Fruit fly (Drosophila melanogaster) whole organism, wandering third instar larva: ENCODE measurements around the gene CG42869.

Experiments
- Abd-B ChIP-seq: fragments of >200 bp; optimal IDR thresholded peaks from 2 replicates; lab custom pipeline; 2017; ENCODE audit warnings: missing biosample characterization, missing genetic modification characterization
- CG32264 ChIP-seq: fragments of 200-800 bp; sonication (Bioruptor generic); optimal IDR thresholded peaks from 2 replicates; lab custom pipeline; 2016; ENCODE audit warnings: missing biosample characterization, missing genetic modification characterization
- CG9705 ChIP-seq: fragments of 200-800 bp; sonication (Bioruptor generic); optimal IDR thresholded peaks from 2 replicates; lab custom pipeline; 2018; ENCODE audit warnings: missing biosample characterization, mild to moderate bottlenecking, missing genetic modification characterization
- Hr78 ChIP-seq: fragments of >200 bp; optimal IDR thresholded peaks from 2 replicates; lab custom pipeline; 2017; ENCODE audit warnings: missing biosample characterization, missing genetic modification characterization
- Jra ChIP-seq: sonication (Bioruptor generic); optimal IDR thresholded peaks from 2 replicates; lab custom pipeline; 2016; ENCODE audit warnings: missing biosample characterization, missing genetic modification characterization
- Myc ChIP-seq: fragments of >200 bp; optimal IDR thresholded peaks from 2 replicates; lab custom pipeline; 2017
- lola ChIP-seq: fragments of >200 bp; optimal IDR thresholded peaks from 2 replicates; lab custom pipeline; 2017; ENCODE audit warnings: missing biosample characterization, missing genetic modification characterization
- pan ChIP-seq: fragments of >200 bp; optimal IDR thresholded peaks from 2 replicates; lab custom pipeline; 2017
- sv ChIP-seq: fragments of 200-800 bp; sonication (Bioruptor generic); optimal IDR thresholded peaks from 3 replicates; lab custom pipeline; 2016; ENCODE audit warnings: missing biosample characterization, missing genetic modification characterization
- usp ChIP-seq: fragments of >200 bp; optimal IDR thresholded peaks from 2 replicates; lab custom pipeline; 2017; ENCODE audit warnings: missing biosample characterization, missing genetic modification characterization

DNA sequence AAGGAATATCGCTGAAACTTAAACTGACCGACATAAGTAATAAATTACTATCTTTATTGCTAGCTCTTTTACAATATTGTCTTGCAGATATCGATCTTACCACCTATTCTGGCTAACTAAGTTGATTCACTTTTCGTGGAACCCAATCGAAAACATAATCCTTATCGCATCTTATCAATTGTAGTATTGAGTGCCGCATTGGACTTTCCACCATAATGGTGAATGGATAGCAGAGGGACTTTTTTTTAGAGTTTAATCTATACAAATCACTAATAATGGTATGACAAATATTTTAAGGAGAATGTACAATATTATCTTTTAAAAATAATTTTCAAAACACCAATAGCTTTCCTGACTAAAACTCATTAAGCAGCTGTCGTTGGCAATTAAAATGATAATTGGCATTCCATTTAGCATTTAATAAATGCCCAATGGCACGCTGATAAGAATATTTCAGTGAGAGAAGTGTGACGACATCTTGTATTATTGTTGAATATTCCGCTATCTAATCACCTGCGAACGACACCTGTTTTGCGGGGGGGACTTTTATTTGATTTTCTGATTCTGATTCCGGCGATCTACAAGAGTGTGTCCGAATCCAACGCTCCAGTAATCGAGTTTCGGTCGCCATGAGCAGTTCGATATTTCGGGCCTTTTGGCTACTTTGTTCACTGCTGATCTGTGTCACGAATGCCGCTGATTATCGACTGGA, 21.7 kb upstream of the CG42869 start, which contains the start of gene CG42335:
- no peak for TF ChIP-seq usp (GFP tag; lab: Kevin White, UChicago)
- no peak for TF ChIP-seq Abd-B (GFP tag; lab: Kevin White, UChicago)
- TF ChIP-seq Hr78 (GFP tag; lab: Kevin White, UChicago) = no peak
- no peak for TF ChIP-seq Myc
- no peak for TF ChIP-seq CG9705 (GFP tag; lab: Kevin White, UChicago)
- TF ChIP-seq pan = no peak
- no peak for TF ChIP-seq Jra (GFP tag; lab: Kevin White, UChicago)
- TF ChIP-seq CG32264 = no peak
- no peak for TF ChIP-seq lola (GFP tag; lab: Kevin White, UChicago)
- no peak for TF ChIP-seq sv (GFP tag; lab: Kevin White, UChicago)
